Fruit fly (Drosophila melanogaster): ENCODE data around the gene CG5280.
A peak's percentile ranks its signal among the peaks of the same experiment; 100 is the strongest.

Gene CG5280

DNA sequence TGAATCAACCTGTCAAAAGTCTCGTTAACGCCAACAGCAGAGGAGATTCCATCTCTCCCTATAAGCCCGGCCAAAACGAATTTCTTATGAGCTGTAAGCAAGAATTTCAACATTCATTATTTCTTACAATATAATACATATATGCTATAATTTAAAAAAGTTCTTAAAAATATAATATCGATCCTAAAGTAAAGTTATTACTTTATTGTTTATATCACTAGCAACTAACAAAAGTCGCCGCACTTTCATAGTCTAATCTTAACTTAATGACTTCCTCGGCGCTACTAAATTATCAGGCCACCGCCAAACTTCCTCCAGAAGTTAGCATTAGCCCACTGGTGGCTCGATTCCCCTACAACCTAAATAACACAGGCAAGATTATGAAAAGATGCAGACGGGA lies 43.5 kb upstream of the CG5280 start (continued):
- no peak for TF ChIP-seq CG6654 (GFP tag; optimal IDR thresholded peaks at IDR 0.05)
- no peak for TF ChIP-seq CG12155 (GFP tag; optimal IDR thresholded peaks at IDR 0.05)
- peak; percentile 42 for TF ChIP-seq CG2678 (tag; optimal IDR thresholded peaks at IDR 0.05)
- TF ChIP-seq nmo (GFP tag; optimal IDR thresholded peaks at IDR 0.05): peak; percentile 60
- TF ChIP-seq Ssrp (tag; optimal IDR thresholded peaks at IDR 0.05): peak; percentile 38
- TF ChIP-seq CHES-1-like (GFP tag; optimal IDR thresholded peaks at IDR 0.05): no peak
- peak; percentile 48 for TF ChIP-seq phol (tag; optimal IDR thresholded peaks at IDR 0.05)
- no peak for TF ChIP-seq trem (tag; optimal IDR thresholded peaks at IDR 0.05)
- TF ChIP-seq Sox100B (GFP tag; optimal IDR thresholded peaks at IDR 0.05): peak; percentile 38
- TF ChIP-seq gce (GFP tag; IDR thresholded peaks at IDR 0.05): no peak
- no peak for TF ChIP-seq ro (GFP tag; IDR thresholded peaks at IDR 0.05)
- TF ChIP-seq Blimp-1 (GFP tag; optimal IDR thresholded peaks at IDR 0.05): peak; percentile 22
- peak; percentile 42 for TF ChIP-seq CoRest (tag; optimal IDR thresholded peaks at IDR 0.05)
- TF ChIP-seq grau (tag; optimal IDR thresholded peaks at IDR 0.05): peak; percentile 25
- peak; percentile 32; the same call in 1 of the 2 replicates for TF ChIP-seq wor (GFP tag; IDR thresholded peaks at IDR 0.05)
- no peak for TF ChIP-seq CG6854 (GFP tag; optimal IDR thresholded peaks at IDR 0.05)
- no peak for TF ChIP-seq gt (GFP tag; IDR thresholded peaks at IDR 0.05)
- TF ChIP-seq CG4854 (GFP tag; optimal IDR thresholded peaks at IDR 0.05): no peak
- no peak for TF ChIP-seq nerfin-1 (tag; optimal IDR thresholded peaks at IDR 0.05)
- TF ChIP-seq Hr39 (optimal IDR thresholded peaks at IDR 0.05): no peak
- TF ChIP-seq Hr51 (GFP tag; optimal IDR thresholded peaks at IDR 0.05): peak in 1 of 2 experiments; percentile 45
- no peak for TF ChIP-seq scrt (GFP tag; optimal IDR thresholded peaks at IDR 0.05)
- TF ChIP-seq CG14441 (GFP tag; IDR thresholded peaks at IDR 0.05): no peak
- peak; percentile 33 for TF ChIP-seq CG8924 (tag; optimal IDR thresholded peaks at IDR 0.05)
- TF ChIP-seq CG10979 (tag; optimal IDR thresholded peaks at IDR 0.05): peak; percentile 52
- peak; percentile 19 for TF ChIP-seq CG30403 (GFP tag; optimal IDR thresholded peaks at IDR 0.05)
- no peak for TF ChIP-seq CG7987 (GFP tag; optimal IDR thresholded peaks at IDR 0.05)
- peak; percentile 38 for TF ChIP-seq Oli (tag; optimal IDR thresholded peaks at IDR 0.05)
- peak; percentile 60 for TF ChIP-seq CG11504 (tag; optimal IDR thresholded peaks at IDR 0.05)
- TF ChIP-seq CG8478 (optimal IDR thresholded peaks at IDR 0.05): no peak

DNA sequence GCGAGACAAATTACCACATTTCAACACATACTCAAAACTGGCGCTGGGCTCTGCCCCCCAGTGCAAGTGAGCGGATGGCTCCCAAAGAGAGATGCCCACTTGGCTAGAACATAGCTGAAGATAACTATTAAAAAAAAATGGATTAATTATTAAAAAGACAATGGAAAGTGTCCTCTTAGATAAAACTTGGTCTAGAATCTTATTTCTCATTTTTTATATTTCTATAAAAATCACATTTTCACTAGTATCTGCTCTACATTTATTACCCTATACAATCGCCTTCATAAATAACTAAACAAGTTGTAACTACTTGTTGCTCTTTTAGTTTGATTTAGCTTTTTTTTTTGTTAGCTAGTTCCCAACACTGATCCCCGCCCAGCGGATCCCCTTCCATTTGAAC lies 42.8 kb upstream of the CG5280 start:
- TF ChIP-seq Stat92E (GFP tag; optimal IDR thresholded peaks at IDR 0.05) (peak in 1 of 3 experiments; percentile 34), bowl (GFP tag; IDR thresholded peaks at IDR 0.05) (no peak), CG10979 (tag; optimal IDR thresholded peaks at IDR 0.05) (peak; percentile 54), CG13424 (tag; optimal IDR thresholded peaks at IDR 0.05) (peak; percentile 25), CG8944 (GFP tag; optimal IDR thresholded peaks at IDR 0.05) (no peak), Xrp1 (GFP tag; IDR thresholded peaks at IDR 0.05) (peak; percentile 54; the same call in 1 of the 2 replicates), Hr51 (GFP tag; optimal IDR thresholded peaks at IDR 0.05) (peak in 1 of 2 experiments; percentile 42), vnd (GFP tag; IDR thresholded peaks at IDR 0.05; ENCODE audit: partially characterized antibody) (no peak), sc (optimal IDR thresholded peaks at IDR 0.05) (no peak), sc (GFP tag; optimal IDR thresholded peaks at IDR 0.05) (peak; percentile 34), Opbp (GFP tag; IDR thresholded peaks at IDR 0.05; ENCODE audit: partially characterized antibody) (no peak), dmrt99B (tag; optimal IDR thresholded peaks at IDR 0.05) (peak; percentile 28), lola (GFP tag; optimal IDR thresholded peaks at IDR 0.05) (peak in 1 of 3 experiments; percentile 45), row (GFP tag; IDR thresholded peaks at IDR 0.05) (peak; percentile 56), pita (GFP tag; optimal IDR thresholded peaks at IDR 0.05) (no peak), CG6689 (GFP tag; IDR thresholded peaks at IDR 0.05) (0 out of 2 replicates have a peak, but pooled peaks have one; percentile 31), CG14710 (tag; optimal IDR thresholded peaks at IDR 0.05) (peak; percentile 32), fd96Cb (tag; optimal IDR thresholded peaks at IDR 0.05) (peak; percentile 26), CG13123 (GFP tag; optimal IDR thresholded peaks at IDR 0.05) (no peak), croc (GFP tag; conservative IDR thresholded peaks at IDR 0.05) (0 out of 3 replicates have a peak, but pooled peaks have one; percentile 27), eve (GFP tag; optimal IDR thresholded peaks at IDR 0.05) (peak in 1 of 2 experiments; percentile 56), Sry-β (GFP tag; optimal IDR thresholded peaks at IDR 0.05) (peak; percentile 87), Sox102F (GFP tag; optimal IDR thresholded peaks at IDR 0.05) (peak; percentile 32)
